Worm (Caenorhabditis elegans) whole organism, early embryonic: Measurements from ENCODE around the gene Y53C12A.10.

Experiments
- B0310.2 ChIP-seq: sonication (generic microtip); optimal IDR thresholded peaks from 2 replicates; lab custom pipeline; 2016; ENCODE audit warnings: mild to moderate bottlenecking, missing genetic modification characterization, missing compliant biosample characterization
- F13C5.2 ChIP-seq: sonication (generic microtip); optimal IDR thresholded peaks from 2 replicates; lab custom pipeline; 2017; ENCODE audit warnings: mild to moderate bottlenecking, missing genetic modification characterization, inconsistent platforms, missing compliant biosample characterization
- ama-1 ChIP-seq: fragments of 150-350 bp; optimal IDR thresholded peaks from 2 replicates; lab custom pipeline; 2014
- ceh-13 ChIP-seq: fragments of 200-800 bp; sonication (Bioruptor generic); optimal IDR thresholded peaks from 2 replicates; lab custom pipeline; 2018; ENCODE audit warnings: mild to moderate bottlenecking, missing genetic modification characterization, missing compliant biosample characterization
- ets-7 ChIP-seq: sonication (generic microtip); optimal IDR thresholded peaks from 2 replicates; lab custom pipeline; 2016; ENCODE audit warnings: missing genotype, missing genetic modification characterization, missing compliant biosample characterization
- flt-1 ChIP-seq: fragments of 200-800 bp; sonication (Bioruptor generic); IDR thresholded peaks from 2 replicates; pipeline ENCODE4 v1.3.6; 2022; ENCODE audit warnings: missing genetic modification characterization, missing compliant biosample characterization
- hmbx-1 ChIP-seq: sonication (generic microtip); optimal IDR thresholded peaks from 2 replicates; lab custom pipeline; 2016; ENCODE audit warnings: mild to moderate bottlenecking, missing genetic modification characterization, missing compliant biosample characterization
- hnd-1 ChIP-seq: sonication (generic microtip); optimal IDR thresholded peaks from 2 replicates; lab custom pipeline; 2016; ENCODE audit warnings: missing genetic modification characterization, missing compliant biosample characterization
- scrt-1 ChIP-seq: fragments of 200-800 bp; sonication (Bioruptor generic); IDR thresholded peaks from 2 replicates; pipeline ENCODE4 v1.3.6; 2022; ENCODE audit warnings: missing genetic modification characterization, missing compliant biosample characterization
- sea-1 ChIP-seq: fragments of 200-800 bp; sonication (Bioruptor generic); conservative IDR thresholded peaks from 2 replicates; pipeline ENCODE4 v1.3.6; 2022; ENCODE audit warnings: missing genetic modification characterization, missing compliant biosample characterization
- tbx-11 ChIP-seq: fragments of 200-800 bp; sonication (Bioruptor generic); IDR thresholded peaks from 2 replicates; pipeline ENCODE4 v1.3.6; 2022; ENCODE audit warnings: missing genetic modification characterization, missing compliant biosample characterization

- TF ChIP-seq ama-1 (lab: Kevin White, UChicago): no peak
- TF ChIP-seq tbx-11 (GFP tag; lab: Robert Waterston, UW): no peak
- no peak for TF ChIP-seq F13C5.2
- TF ChIP-seq hmbx-1 (tag; lab: Kevin White, UChicago): no peak
- no peak for TF ChIP-seq ceh-13 (GFP tag; lab: Kevin White, UChicago)
- no peak for TF ChIP-seq hnd-1 (tag; lab: Kevin White, UChicago)
- no peak for TF ChIP-seq flt-1 (GFP tag; lab: Robert Waterston, UW)
- no peak for TF ChIP-seq B0310.2
- TF ChIP-seq ets-7 (tag; lab: Kevin White, UChicago): no peak
- no peak for TF ChIP-seq sea-1 (GFP tag; lab: Robert Waterston, UW)
- no peak for TF ChIP-seq scrt-1 (GFP tag; lab: Robert Waterston, UW)
Measured at ce11 chrII:9677470-9677869, 27.2 kb downstream of the Y53C12A.10 start.
